Worm (Caenorhabditis elegans): ENCODE results near the gene F49F1.4.

The F49F1.4 gene

ce11 chrIV:4115634-4116033 lies at the start of gene F49F1.4, which contains the start of gene F49F1.2:
Gene F49F1.4, minus strand, starts transcription at chrIV:4115734.
Gene F49F1.2, plus strand, starts transcription at chrIV:4115943.
- no peak for TF ChIP-seq hlh-1 (tag; optimal IDR thresholded peaks at IDR 0.05)
- no peak for TF ChIP-seq lsy-2 (tag; optimal IDR thresholded peaks at IDR 0.05)
- no peak for TF ChIP-seq ceh-83 (GFP tag; optimal IDR thresholded peaks at IDR 0.05)
- no peak for TF ChIP-seq mls-2 (tag; optimal IDR thresholded peaks at IDR 0.05)
- TF ChIP-seq snpc-4 (tag; optimal IDR thresholded peaks at IDR 0.05) = no peak
- no peak for TF ChIP-seq nhr-76 (tag; optimal IDR thresholded peaks at IDR 0.05)
- no peak for TF ChIP-seq pha-4 (tag; optimal IDR thresholded peaks at IDR 0.05)
- no peak for TF ChIP-seq unc-62 (GFP tag; optimal IDR thresholded peaks at IDR 0.05)
- no peak for TF ChIP-seq flh-1 (GFP tag; optimal IDR thresholded peaks at IDR 0.05)
- no peak for TF ChIP-seq bed-3 (GFP tag; optimal IDR thresholded peaks at IDR 0.05)
- no peak for TF ChIP-seq mep-1 (tag; optimal IDR thresholded peaks at IDR 0.05)
- no peak for TF ChIP-seq drap-1 (GFP tag; optimal IDR thresholded peaks at IDR 0.05)
- TF ChIP-seq blmp-1 (tag; optimal IDR thresholded peaks at IDR 0.05) = no peak
- no peak for TF ChIP-seq ces-1 (GFP tag; optimal IDR thresholded peaks at IDR 0.05)
- no peak for TF ChIP-seq unc-39 (tag; optimal IDR thresholded peaks at IDR 0.05)
- TF ChIP-seq lin-13 (tag; optimal IDR thresholded peaks at IDR 0.05) = no peak
- no peak for TF ChIP-seq tbx-8 (GFP tag; optimal IDR thresholded peaks at IDR 0.05)
- no peak for TF ChIP-seq sptf-1 (tag; optimal IDR thresholded peaks at IDR 0.05)

- no peak for TF ChIP-seq nhr-28 (tag; optimal IDR thresholded peaks at IDR 0.05)
- no peak for TF ChIP-seq mab-5 (tag; optimal IDR thresholded peaks at IDR 0.05)
- TF ChIP-seq ces-1 (GFP tag; optimal IDR thresholded peaks at IDR 0.05) = no peak
- TF ChIP-seq ham-2 (GFP tag; optimal IDR thresholded peaks at IDR 0.05) = no peak
- no peak for TF ChIP-seq unc-120 (tag; optimal IDR thresholded peaks at IDR 0.05; ENCODE audit: poor library complexity, severe bottlenecking)
- no peak for TF ChIP-seq blmp-1 (tag; optimal IDR thresholded peaks at IDR 0.05)
- TF ChIP-seq ceh-43 (GFP tag; optimal IDR thresholded peaks at IDR 0.05) = no peak
- no peak for TF ChIP-seq nhr-76 (tag; optimal IDR thresholded peaks at IDR 0.05)
- TF ChIP-seq ceh-39 (tag; optimal IDR thresholded peaks at IDR 0.05) = no peak
- no peak for TF ChIP-seq elt-3 (tag; optimal IDR thresholded peaks at IDR 0.05)
- TF ChIP-seq sptf-1 (tag; optimal IDR thresholded peaks at IDR 0.05) = no peak
- TF ChIP-seq M03D4.4 (tag; optimal IDR thresholded peaks at IDR 0.05) = no peak
- TF ChIP-seq mls-2 (tag; optimal IDR thresholded peaks at IDR 0.05) = no peak
- no peak for TF ChIP-seq flh-1 (GFP tag; optimal IDR thresholded peaks at IDR 0.05)
- TF ChIP-seq nhr-12 (tag; optimal IDR thresholded peaks at IDR 0.05) = no peak
- no peak for TF ChIP-seq unc-62 (GFP tag; optimal IDR thresholded peaks at IDR 0.05)
- no peak for TF ChIP-seq pha-4 (tag; optimal IDR thresholded peaks at IDR 0.05)
- TF ChIP-seq elt-1 (tag; optimal IDR thresholded peaks at IDR 0.05; ENCODE audit: borderline replicate concordance, insufficient read depth) = no peak
Measured at ce11 chrIV:4164392-4164791, 48.9 kb upstream of the F49F1.4 start, which contains the start of gene scrm-8. Gene scrm-8, plus strand, starts transcription at chrIV:4164692.

ce11 chrIV:4162121-4162520 lies 46.6 kb upstream of the F49F1.4 start, which contains the start of gene scrm-5:
Gene scrm-5, plus strand, starts transcription at chrIV:4162421.
- no peak for TF ChIP-seq pha-4 (tag; optimal IDR thresholded peaks at IDR 0.05)
- no peak for TF ChIP-seq nhr-76 (tag; optimal IDR thresholded peaks at IDR 0.05)
- no peak for TF ChIP-seq lsy-2 (tag; optimal IDR thresholded peaks at IDR 0.05)
- TF ChIP-seq drap-1 (GFP tag; optimal IDR thresholded peaks at IDR 0.05) = no peak
- TF ChIP-seq unc-39 (tag; optimal IDR thresholded peaks at IDR 0.05) = no peak
- no peak for TF ChIP-seq hlh-1 (tag; optimal IDR thresholded peaks at IDR 0.05)
- TF ChIP-seq sptf-1 (tag; optimal IDR thresholded peaks at IDR 0.05) = no peak
- TF ChIP-seq cnd-1 (tag; optimal IDR thresholded peaks at IDR 0.05) = no peak
- no peak for TF ChIP-seq elt-3 (tag; optimal IDR thresholded peaks at IDR 0.05)
- TF ChIP-seq snpc-4 (tag; optimal IDR thresholded peaks at IDR 0.05) = no peak
- no peak for TF ChIP-seq ces-1 (GFP tag; optimal IDR thresholded peaks at IDR 0.05)
- TF ChIP-seq unc-62 (GFP tag; optimal IDR thresholded peaks at IDR 0.05) = no peak
- TF ChIP-seq ham-2 (GFP tag; optimal IDR thresholded peaks at IDR 0.05) = no peak
- no peak for TF ChIP-seq elt-1 (tag; optimal IDR thresholded peaks at IDR 0.05; ENCODE audit: borderline replicate concordance, insufficient read depth)
- TF ChIP-seq sem-2 (GFP tag; optimal IDR thresholded peaks at IDR 0.05) = no peak
- no peak for TF ChIP-seq ceh-43 (GFP tag; optimal IDR thresholded peaks at IDR 0.05)
- no peak for TF ChIP-seq nhr-28 (tag; optimal IDR thresholded peaks at IDR 0.05)
- no peak for TF ChIP-seq lin-32 (GFP tag; optimal IDR thresholded peaks at IDR 0.05)
- TF ChIP-seq bed-3 (GFP tag; optimal IDR thresholded peaks at IDR 0.05) = no peak

- TF ChIP-seq lin-13 (tag; optimal IDR thresholded peaks at IDR 0.05) (no peak), nhr-28 (tag; optimal IDR thresholded peaks at IDR 0.05) (no peak), cnd-1 (tag; optimal IDR thresholded peaks at IDR 0.05) (no peak), unc-62 (GFP tag; optimal IDR thresholded peaks at IDR 0.05) (no peak), drap-1 (GFP tag; optimal IDR thresholded peaks at IDR 0.05) (no peak), pha-4 (tag; optimal IDR thresholded peaks at IDR 0.05) (no peak), zip-8 (tag; optimal IDR thresholded peaks at IDR 0.05) (no peak), nhr-12 (tag; optimal IDR thresholded peaks at IDR 0.05) (no peak), lsy-2 (tag; optimal IDR thresholded peaks at IDR 0.05) (no peak), mls-2 (tag; optimal IDR thresholded peaks at IDR 0.05) (no peak), blmp-1 (tag; optimal IDR thresholded peaks at IDR 0.05) (no peak), ham-2 (GFP tag; optimal IDR thresholded peaks at IDR 0.05) (no peak), ceh-39 (tag; optimal IDR thresholded peaks at IDR 0.05) (no peak), hlh-1 (tag; optimal IDR thresholded peaks at IDR 0.05) (no peak)
Measured at ce11 chrIV:4154641-4155040, 39.1 kb upstream of the F49F1.4 start, which contains the start of gene K08D10.14. Gene K08D10.14, plus strand, starts transcription at chrIV:4154941.

Measured in whole organism, mixed stage, embryonic.